Fruit fly (Drosophila melanogaster) whole organism, prepupa: ENCODE results near the gene CG43702.

ENCODE experiments used
- CG9139 ChIP-seq: fragments of 200-800 bp; sonication (Bioruptor generic); optimal IDR thresholded peaks from 3 replicates; lab custom pipeline; 2017; ENCODE audit warnings: missing biosample characterization, mild to moderate bottlenecking, missing genetic modification characterization
- dac ChIP-seq: fragments of 200-800 bp; sonication (Bioruptor generic); optimal IDR thresholded peaks from 2 replicates; lab custom pipeline; 2017; ENCODE audit warnings: missing biosample characterization, mild to moderate bottlenecking, missing genetic modification characterization
- spab ChIP-seq: fragments of 200-800 bp; sonication (Bioruptor generic); optimal IDR thresholded peaks from 2 replicates; lab custom pipeline; 2017; ENCODE audit warnings: missing biosample characterization, mild to moderate bottlenecking, missing genetic modification characterization, missing genetic modification reagents

DNA sequence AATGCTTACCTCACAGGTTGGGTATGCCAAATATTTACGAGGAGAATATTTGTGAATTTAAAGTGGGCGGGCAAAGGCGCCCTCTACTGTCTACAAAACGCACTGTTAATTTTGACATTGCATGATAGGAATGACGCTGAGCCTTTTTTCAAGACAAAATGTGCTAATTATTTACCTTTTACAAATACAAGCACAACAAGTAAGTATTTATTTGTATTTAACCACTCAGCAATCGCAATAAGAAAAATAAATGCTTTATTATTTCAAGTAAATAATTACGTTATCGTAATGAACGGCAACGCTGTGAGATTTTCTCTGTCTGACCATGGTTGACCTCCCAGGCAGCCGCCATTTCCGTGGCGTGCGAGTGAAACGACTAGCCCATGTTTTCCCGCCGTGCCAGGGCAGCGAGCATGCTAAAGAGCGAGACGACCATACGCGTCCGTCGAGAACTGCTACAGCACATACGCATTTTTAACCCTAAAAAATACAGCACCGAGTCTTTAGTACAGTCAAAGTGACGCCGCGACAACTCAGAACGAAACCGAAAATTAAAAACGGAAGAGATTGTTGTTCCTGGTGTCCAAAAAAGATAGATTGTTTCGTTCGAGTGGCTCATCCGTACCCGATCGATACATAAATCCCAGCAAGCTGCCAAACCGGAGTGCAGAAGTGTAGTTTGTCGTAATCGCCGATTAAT is 12.7 kb upstream of the CG43702 start, which contains the start of the genes CG12974 and pzg:
- no peak for TF ChIP-seq dac (GFP tag; lab: Kevin White, UChicago)
- TF ChIP-seq CG9139 (GFP tag; lab: Kevin White, UChicago): peak; percentile 11
- TF ChIP-seq spab: no peak
